Fruit fly (Drosophila melanogaster): ENCODE data around the gene Pus7.

DNA sequence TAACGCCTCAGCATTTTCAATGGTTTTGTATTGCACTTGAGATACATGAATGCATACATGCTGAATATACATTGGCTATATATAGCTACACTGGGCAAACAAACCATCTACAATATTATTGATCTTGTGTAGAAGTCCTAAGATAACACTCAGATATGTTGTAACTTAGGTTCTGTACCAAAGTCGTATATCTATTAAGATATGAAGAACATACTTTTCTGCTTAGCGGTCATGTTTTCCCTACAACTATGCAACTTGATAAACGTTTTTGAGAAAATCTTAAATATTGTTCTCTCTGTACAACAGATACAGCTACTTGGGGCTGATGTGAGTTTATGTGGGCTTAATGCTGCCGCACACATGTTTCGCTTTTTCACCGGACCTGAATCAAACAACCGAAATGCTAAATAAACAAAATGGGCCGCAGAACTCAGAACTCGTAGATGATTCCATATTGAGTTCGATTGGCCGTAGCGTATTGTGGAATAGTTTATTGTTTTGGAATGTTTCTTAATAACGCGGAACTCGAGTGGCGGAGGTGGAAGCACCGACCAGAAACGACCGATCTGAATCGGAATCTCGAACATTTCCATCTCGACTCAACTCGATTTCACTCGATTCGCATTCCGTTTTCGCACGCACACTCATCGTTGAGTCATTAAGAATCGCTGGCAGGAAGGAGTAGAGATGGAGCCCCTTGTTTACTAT lies 39.5 kb downstream of the Pus7 start:
- TF ChIP-seq CG8478 (optimal IDR thresholded peaks at IDR 0.05) (no peak), CTCF (optimal IDR thresholded peaks at IDR 0.05) (no peak)

All from S2 (cell line).